Worm (Caenorhabditis elegans): ENCODE measurements around the gene F53F4.18.

- TF ChIP-seq klf-2 (GFP tag; conservative IDR thresholded peaks at IDR 0.05) (no peak), tab-1 (GFP tag; IDR thresholded peaks at IDR 0.05) (no peak), ztf-23 (GFP tag; IDR thresholded peaks at IDR 0.05) (no peak)
Observed at ce11 chrV:13627103-13627623, 37.2 kb downstream of the F53F4.18 start, which contains the start of gene sde-2.
